Worm (Caenorhabditis elegans): ENCODE measurements around the gene svop-1.

DNA sequence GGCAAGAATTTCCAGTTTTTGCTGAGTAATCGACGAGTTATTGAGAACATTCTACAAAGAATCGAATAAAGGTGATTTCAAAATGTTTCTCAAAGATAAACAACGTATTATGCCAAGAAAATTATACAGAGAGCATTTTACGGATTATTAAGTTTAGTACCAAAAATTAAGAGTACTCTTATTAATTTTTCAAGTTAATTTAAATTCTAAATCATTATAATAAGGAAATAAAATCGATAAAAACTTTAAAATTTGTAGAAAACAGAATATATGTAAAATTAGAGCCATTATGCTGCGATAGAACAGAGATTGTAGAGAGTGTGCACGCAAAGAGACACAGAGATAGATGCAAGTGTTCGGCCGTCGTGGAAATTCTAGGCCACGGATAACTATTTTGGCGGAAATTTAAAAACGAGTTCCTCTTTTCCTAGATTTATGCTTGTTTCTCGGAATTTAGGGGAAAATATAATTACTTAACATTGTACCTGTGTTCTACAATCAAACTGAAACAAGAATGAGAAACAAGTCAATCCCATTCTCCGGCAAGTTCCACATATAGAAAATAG, 34.7 kb downstream of the svop-1 start, which contains the start of gene F44E2.9:
- TF ChIP-seq ref-1 (GFP tag; conservative IDR thresholded peaks at IDR 0.05) (no peak), ztf-29 (GFP tag; IDR thresholded peaks at IDR 0.05) (no peak), tab-1 (GFP tag; IDR thresholded peaks at IDR 0.05) (no peak), T22C8.4 (GFP tag; IDR thresholded peaks at IDR 0.05) (no peak), klf-2 (GFP tag; conservative IDR thresholded peaks at IDR 0.05) (no peak), med-1 (GFP tag; optimal IDR thresholded peaks at IDR 0.05; ENCODE audit: insufficient read depth) (no peak)
